Fruit fly (Drosophila melanogaster) whole organism, wandering third instar larva: ENCODE results near the gene CG33098.

Experiments used
- Abd-B ChIP-seq: fragments of >200 bp; optimal IDR thresholded peaks from 2 replicates; lab custom pipeline; 2017; ENCODE audit warnings: missing biosample characterization, missing genetic modification characterization
- CG32264 ChIP-seq: fragments of 200-800 bp; sonication (Bioruptor generic); optimal IDR thresholded peaks from 2 replicates; lab custom pipeline; 2016; ENCODE audit warnings: missing biosample characterization, missing genetic modification characterization
- CrebA ChIP-seq: fragments of 200-800 bp; sonication (Bioruptor generic); optimal IDR thresholded peaks from 2 replicates; lab custom pipeline; 2016; ENCODE audit warnings: missing biosample characterization, mild to moderate bottlenecking, missing genetic modification characterization, borderline replicate concordance
- Dfd ChIP-seq: fragments of >200 bp; optimal IDR thresholded peaks from 2 replicates; lab custom pipeline; 2017; ENCODE audit warnings: missing biosample characterization, missing genetic modification characterization
- Dif ChIP-seq: fragments of 200-275, 200-300 bp; sonication (Bioruptor generic); optimal IDR thresholded peaks from 2 replicates; lab custom pipeline; 2018; ENCODE audit warnings: missing biosample characterization, missing genetic modification characterization; ENCODE audit not compliant: partially characterized antibody
- HLH106 ChIP-seq: fragments of 200-800 bp; optimal IDR thresholded peaks from 3 replicates; lab custom pipeline; 2019; ENCODE audit warnings: missing biosample characterization, mild to moderate bottlenecking, missing genetic modification characterization, moderate library complexity
- Hnf4 ChIP-seq: fragments of 200-800 bp; sonication (Bioruptor generic); optimal IDR thresholded peaks from 2 replicates; lab custom pipeline; 2016; ENCODE audit warnings: missing biosample characterization, mild to moderate bottlenecking, missing genetic modification characterization
- Hr78 ChIP-seq: fragments of >200 bp; optimal IDR thresholded peaks from 2 replicates; lab custom pipeline; 2017; ENCODE audit warnings: missing biosample characterization, missing genetic modification characterization
- Hr83 ChIP-seq: fragments of 200-300 bp; sonication (Bioruptor generic); optimal IDR thresholded peaks from 2 replicates; lab custom pipeline; 2016; ENCODE audit warnings: missing biosample characterization, mild to moderate bottlenecking, missing genetic modification characterization, moderate library complexity; ENCODE audit not compliant: poor library complexity, severe bottlenecking
- Jra ChIP-seq: sonication (Bioruptor generic); optimal IDR thresholded peaks from 2 replicates; lab custom pipeline; 2016; ENCODE audit warnings: missing biosample characterization, missing genetic modification characterization
- Mio ChIP-seq: sonication (Bioruptor generic); optimal IDR thresholded peaks from 2 replicates; lab custom pipeline; 2016; ENCODE audit warnings: missing biosample characterization, missing genetic modification characterization
- Myc ChIP-seq: fragments of >200 bp; optimal IDR thresholded peaks from 2 replicates; lab custom pipeline; 2017
- OdsH ChIP-seq: fragments of 200-800 bp; sonication (Bioruptor generic); optimal IDR thresholded peaks from 2 replicates; lab custom pipeline; 2016; ENCODE audit warnings: missing biosample characterization, mild to moderate bottlenecking, missing genetic modification characterization
- Rel ChIP-seq, 2 experiments: fragments of 200-800 bp; sonication (Bioruptor generic) in 1 of 2; optimal IDR thresholded peaks; 2 replicates in 1 of 2; 3 replicates in 1 of 2; lab custom pipeline; 2016 to 2019; ENCODE audit warnings: mild to moderate bottlenecking in 2 of 2, missing biosample characterization in 2 of 2, missing genetic modification characterization in 2 of 2, moderate library complexity in 1 of 2
- Sp1 ChIP-seq: fragments of 200-800 bp; sonication (Bioruptor generic); optimal IDR thresholded peaks from 3 replicates; lab custom pipeline; 2019; ENCODE audit warnings: missing biosample characterization, mild to moderate bottlenecking, missing genetic modification characterization, moderate library complexity
- br ChIP-seq: fragments of 200-800 bp; sonication (Bioruptor generic); optimal IDR thresholded peaks from 2 replicates; lab custom pipeline; 2016; ENCODE audit warnings: missing biosample characterization, missing genetic modification characterization
- brk ChIP-seq: fragments of 200-800 bp; sonication (Bioruptor generic); optimal IDR thresholded peaks from 2 replicates; lab custom pipeline; 2016; ENCODE audit warnings: missing biosample characterization, mild to moderate bottlenecking, missing genetic modification characterization
- dl ChIP-seq, 2 experiments: fragments of 175-275, 200-275 bp in 1 of 2; fragments of 200-275 bp in 1 of 2; sonication (Bioruptor generic); optimal IDR thresholded peaks; lab custom pipeline; 2018; ENCODE audit warnings: mild to moderate bottlenecking in 2 of 2, missing biosample characterization in 2 of 2, missing genetic modification characterization in 2 of 2, moderate library complexity in 2 of 2; ENCODE audit not compliant: partially characterized antibody in 2 of 2, insufficient read depth in 1 of 2
- dmrt93B ChIP-seq: fragments of 200-800 bp; sonication (Bioruptor generic); optimal IDR thresholded peaks from 2 replicates; lab custom pipeline; 2018; ENCODE audit warnings: missing biosample characterization, mild to moderate bottlenecking, missing genetic modification characterization
- dsf ChIP-seq: sonication (Bioruptor generic); optimal IDR thresholded peaks from 2 replicates; lab custom pipeline; 2016; ENCODE audit warnings: missing biosample characterization, missing genetic modification characterization, borderline replicate concordance
- ey ChIP-seq: fragments of 200-800 bp; sonication (Bioruptor generic); optimal IDR thresholded peaks from 2 replicates; lab custom pipeline; 2016; ENCODE audit warnings: missing biosample characterization, missing genetic modification characterization
- foxo ChIP-seq, 2 experiments: fragments of 200-800 bp; sonication (Bioruptor generic); optimal IDR thresholded peaks; 2 replicates in 1 of 2; 3 replicates in 1 of 2; lab custom pipeline; 2016 to 2017; ENCODE audit warnings: missing biosample characterization in 2 of 2, missing genetic modification characterization in 2 of 2
- fru ChIP-seq: fragments of 200-800 bp; sonication (Bioruptor generic); optimal IDR thresholded peaks from 3 replicates; lab custom pipeline; 2016; ENCODE audit warnings: missing biosample characterization, mild to moderate bottlenecking, missing genetic modification characterization
- h ChIP-seq: fragments of 200-800 bp; sonication (Bioruptor generic); optimal IDR thresholded peaks from 3 replicates; lab custom pipeline; 2016; ENCODE audit warnings: missing biosample characterization, mild to moderate bottlenecking, missing genetic modification characterization
- jim ChIP-seq: fragments of 175-275, 200-325 bp; sonication (Bioruptor generic); optimal IDR thresholded peaks from 2 replicates; lab custom pipeline; 2016; ENCODE audit warnings: missing biosample characterization, mild to moderate bottlenecking, missing genetic modification characterization
- lola ChIP-seq: fragments of >200 bp; optimal IDR thresholded peaks from 2 replicates; lab custom pipeline; 2017; ENCODE audit warnings: missing biosample characterization, missing genetic modification characterization
- pan ChIP-seq: fragments of >200 bp; optimal IDR thresholded peaks from 2 replicates; lab custom pipeline; 2017
- psq ChIP-seq: fragments of 200-800 bp; sonication (Bioruptor generic); optimal IDR thresholded peaks from 3 replicates; lab custom pipeline; 2017; ENCODE audit warnings: missing biosample characterization, mild to moderate bottlenecking, missing genetic modification characterization, moderate library complexity
- rgr ChIP-seq: fragments of 200-800 bp; sonication (Bioruptor generic); optimal IDR thresholded peaks from 3 replicates; lab custom pipeline; 2016; ENCODE audit warnings: missing biosample characterization, mild to moderate bottlenecking, missing genetic modification characterization
- sage ChIP-seq: fragments of 200-800 bp; sonication (Bioruptor generic); optimal IDR thresholded peaks from 2 replicates; lab custom pipeline; 2016; ENCODE audit warnings: missing biosample characterization, mild to moderate bottlenecking, missing genetic modification characterization
- sv ChIP-seq: fragments of 200-800 bp; sonication (Bioruptor generic); optimal IDR thresholded peaks from 3 replicates; lab custom pipeline; 2016; ENCODE audit warnings: missing biosample characterization, missing genetic modification characterization
- tai ChIP-seq: sonication (Bioruptor generic); optimal IDR thresholded peaks from 2 replicates; lab custom pipeline; 2016; ENCODE audit warnings: missing biosample characterization, missing genetic modification characterization
- usp ChIP-seq: fragments of >200 bp; optimal IDR thresholded peaks from 2 replicates; lab custom pipeline; 2017; ENCODE audit warnings: missing biosample characterization, missing genetic modification characterization
- woc ChIP-seq: sonication (Bioruptor generic); optimal IDR thresholded peaks from 2 replicates; lab custom pipeline; 2016; ENCODE audit warnings: missing biosample characterization, mild to moderate bottlenecking, missing genetic modification characterization

The CG33098 gene

dm6 chr3R:12381130-12381700, 5.8 kb upstream of the CG33098 start:
- TF ChIP-seq CrebA (GFP tag; lab: Kevin White, UChicago) (no peak), br (no peak), Hr83 (no peak), Dfd (no peak), Mio (no peak), tai (GFP tag; lab: Kevin White, UChicago) (no peak), Hr78 (GFP tag; lab: Kevin White, UChicago) (no peak), Dif (GFP tag; lab: Kevin White, UChicago) (no peak), psq (no peak), Abd-B (GFP tag; lab: Kevin White, UChicago) (no peak), ey (GFP tag; lab: Kevin White, UChicago) (no peak), dl (GFP tag; optimal IDR thresholded peaks at IDR 0.05; lab: Kevin White, UChicago; ENCODE audit: insufficient read depth in 1 of 2, partially characterized antibody in 2 of 2) (no peak), woc (GFP tag; lab: Kevin White, UChicago) (no peak)

- no peak for TF ChIP-seq HLH106 (tag; lab: Kevin White, UChicago)
- no peak for TF ChIP-seq woc (GFP tag; lab: Kevin White, UChicago)
- TF ChIP-seq Dfd: no peak
- no peak for TF ChIP-seq Myc (lab: Kevin White, UChicago)
- TF ChIP-seq rgr (GFP tag; lab: Kevin White, UChicago): no peak
- no peak for TF ChIP-seq Mio
- TF ChIP-seq Hr78 (GFP tag; lab: Kevin White, UChicago): no peak
- no peak for TF ChIP-seq psq
- no peak for TF ChIP-seq Dif (GFP tag; lab: Kevin White, UChicago)
- TF ChIP-seq h (GFP tag; lab: Kevin White, UChicago): no peak
- TF ChIP-seq tai (GFP tag; lab: Kevin White, UChicago): no peak
These were observed 4.4 kb upstream of the CG33098 start, which contains the start of gene CG10035 for dm6 chr3R:12382563-12382962. TSS of gene CG10035 (minus strand) at chr3R:12382691.

- no peak for TF ChIP-seq CG32264 (GFP tag; lab: Kevin White, UChicago)
- TF ChIP-seq foxo (GFP tag; optimal IDR thresholded peaks at IDR 0.05; lab: Kevin White, UChicago): no peak
- no peak for TF ChIP-seq pan
- TF ChIP-seq sv (GFP tag; lab: Kevin White, UChicago): no peak
These were observed 4.0 kb upstream of the CG33098 start, which contains the start of gene GstD11 for dm6 chr3R:12383036-12383435. TSS of gene GstD11 (plus strand) at chr3R:12383336.

dm6 chr3R:12383784-12384183, 3.2 kb upstream of the CG33098 start:
- no peak for TF ChIP-seq Hr78 (GFP tag; lab: Kevin White, UChicago)
- no peak for TF ChIP-seq Rel (GFP tag; optimal IDR thresholded peaks at IDR 0.05; lab: Kevin White, UChicago)
- peak; percentile 87 for TF ChIP-seq Rel (tag; optimal IDR thresholded peaks at IDR 0.05; lab: Kevin White, UChicago)
- peak; percentile 14 for TF ChIP-seq CrebA (GFP tag; lab: Kevin White, UChicago)

- TF ChIP-seq woc (GFP tag; lab: Kevin White, UChicago): no peak
- TF ChIP-seq CG32264 (GFP tag; lab: Kevin White, UChicago): no peak
- no peak for TF ChIP-seq CrebA (GFP tag; lab: Kevin White, UChicago)
- TF ChIP-seq dmrt93B (GFP tag; lab: Kevin White, UChicago): no peak
- TF ChIP-seq Sp1: no peak
- TF ChIP-seq Hr83: no peak
- TF ChIP-seq HLH106 (tag; lab: Kevin White, UChicago): no peak
- TF ChIP-seq jim (GFP tag; lab: Kevin White, UChicago): no peak
- TF ChIP-seq OdsH (GFP tag; lab: Kevin White, UChicago): no peak
- TF ChIP-seq rgr (GFP tag; lab: Kevin White, UChicago): no peak
- no peak for TF ChIP-seq pan
- TF ChIP-seq Jra (GFP tag; lab: Kevin White, UChicago): no peak
- TF ChIP-seq sage: no peak
- no peak for TF ChIP-seq Hr78 (GFP tag; lab: Kevin White, UChicago)
- no peak for TF ChIP-seq dl (GFP tag; optimal IDR thresholded peaks at IDR 0.05; lab: Kevin White, UChicago; ENCODE audit: insufficient read depth in 1 of 2, partially characterized antibody in 2 of 2)
These were observed 2.7 kb upstream of the CG33098 start for dm6 chr3R:12384274-12384673.

- TF ChIP-seq OdsH (GFP tag; lab: Kevin White, UChicago) (no peak), h (GFP tag; lab: Kevin White, UChicago) (no peak), pan (no peak), fru (no peak), lola (no peak), CG32264 (GFP tag; lab: Kevin White, UChicago) (no peak), sv (GFP tag; lab: Kevin White, UChicago) (no peak), dl (GFP tag; optimal IDR thresholded peaks at IDR 0.05; lab: Kevin White, UChicago; ENCODE audit: insufficient read depth in 1 of 2, partially characterized antibody in 2 of 2) (no peak), dsf (no peak), Hnf4 (no peak), brk (GFP tag; lab: Kevin White, UChicago) (no peak), Hr83 (no peak), usp (GFP tag; lab: Kevin White, UChicago) (no peak), foxo (GFP tag; optimal IDR thresholded peaks at IDR 0.05; lab: Kevin White, UChicago) (no peak)
- TF ChIP-seq, all 38 proteins: peak for 0
These were observed 1.0 kb upstream of the CG33098 start, which contains the start of gene Sol1 for dm6 chr3R:12385949-12386348. TSS of gene Sol1 (plus strand) at chr3R:12386249.
